Fruit fly (Drosophila melanogaster) whole organism, embryonic: ENCODE results near the gene ps.
A peak's percentile ranks its signal among the peaks of the same experiment; 100 is the strongest.

Experiments used
- Abd-B ChIP-seq: fragments of 200-800 bp; sonication (Bioruptor generic); optimal IDR thresholded peaks from 2 replicates; lab custom pipeline; 2018; ENCODE audit warnings: missing biosample characterization, mild to moderate bottlenecking, missing genetic modification characterization, moderate library complexity
- Atf6 ChIP-seq: fragments of 200-800 bp; sonication (Bioruptor generic); IDR thresholded peaks from 2 replicates; pipeline ENCODE4 v1.3.6; 2022; ENCODE audit warnings: missing biosample characterization, missing genetic modification characterization
- B-H2 ChIP-seq: fragments of 200-800 bp; sonication (Bioruptor generic); optimal IDR thresholded peaks from 2 replicates; lab custom pipeline; 2018; ENCODE audit warnings: missing biosample characterization, mild to moderate bottlenecking, missing genetic modification characterization
- BEAF-32 ChIP-seq: fragments of 200-800 bp; sonication (Bioruptor generic); optimal IDR thresholded peaks from 3 replicates; lab custom pipeline; 2017; ENCODE audit warnings: missing biosample characterization, missing genetic modification characterization, mild to moderate bottlenecking, moderate library complexity, missing genetic modification reagents
- CG10267 ChIP-seq: fragments of 200-800 bp; sonication (Bioruptor generic); optimal IDR thresholded peaks from 2 replicates; lab custom pipeline; 2018; ENCODE audit warnings: missing biosample characterization, mild to moderate bottlenecking, missing genetic modification characterization, moderate library complexity
- CG11504 ChIP-seq: fragments of 200-800 bp; sonication (Bioruptor generic); optimal IDR thresholded peaks from 3 replicates; lab custom pipeline; 2019; ENCODE audit warnings: missing biosample characterization, mild to moderate bottlenecking, missing genetic modification characterization, moderate library complexity
- CG11695 ChIP-seq: fragments of 200-800 bp; sonication (Bioruptor generic); IDR thresholded peaks from 3 replicates; pipeline ENCODE4 v1.3.6; 2022; ENCODE audit warnings: missing biosample characterization, missing genetic modification characterization
- CG12391 ChIP-seq: fragments of 200-800 bp; sonication (Bioruptor generic); optimal IDR thresholded peaks from 3 replicates; lab custom pipeline; 2018; ENCODE audit warnings: missing biosample characterization, mild to moderate bottlenecking, missing genetic modification characterization, moderate library complexity
- CG13894 ChIP-seq: fragments of 200-800 bp; sonication (Bioruptor generic); optimal IDR thresholded peaks from 3 replicates; lab custom pipeline; 2018; ENCODE audit warnings: missing biosample characterization, mild to moderate bottlenecking, missing genetic modification characterization, moderate library complexity
- CG15073 ChIP-seq: fragments of 200-800 bp; sonication (Bioruptor generic); optimal IDR thresholded peaks from 2 replicates; lab custom pipeline; 2016; ENCODE audit warnings: missing biosample characterization, missing genetic modification characterization
- CG16813 ChIP-seq: fragments of 200-800 bp; sonication (Bioruptor generic); IDR thresholded peaks from 3 replicates; pipeline ENCODE4 v1.3.6; 2022; ENCODE audit warnings: missing biosample characterization, missing genetic modification characterization; ENCODE audit not compliant: partially characterized antibody
- CG18262 ChIP-seq: fragments of 200-800 bp; optimal IDR thresholded peaks from 3 replicates; lab custom pipeline; 2019; ENCODE audit warnings: missing biosample characterization, mild to moderate bottlenecking, missing genetic modification characterization, moderate library complexity
- CG1832 ChIP-seq: fragments of 200-800 bp; sonication (Bioruptor generic); optimal IDR thresholded peaks from 2 replicates; lab custom pipeline; 2017; ENCODE audit warnings: missing biosample characterization, mild to moderate bottlenecking, missing genetic modification characterization, inconsistent platforms
- CG18619 ChIP-seq: fragments of 200-800 bp; sonication (Bioruptor generic); optimal IDR thresholded peaks from 3 replicates; lab custom pipeline; 2017; ENCODE audit warnings: missing biosample characterization, mild to moderate bottlenecking, missing genetic modification characterization
- CG2889 ChIP-seq: fragments of 200-800 bp; sonication (Bioruptor generic); IDR thresholded peaks from 3 replicates; pipeline ENCODE4 v1.3.6; 2022; ENCODE audit warnings: missing biosample characterization, missing genetic modification characterization
- CG30403 ChIP-seq: fragments of 200-800 bp; sonication (Bioruptor generic); optimal IDR thresholded peaks from 3 replicates; lab custom pipeline; 2016; ENCODE audit warnings: missing biosample characterization, missing genetic modification characterization
- CG3163 ChIP-seq: fragments of 200-800 bp; sonication (Bioruptor generic); optimal IDR thresholded peaks from 3 replicates; lab custom pipeline; 2016; ENCODE audit warnings: missing biosample characterization, missing genetic modification characterization
- CG32532 ChIP-seq: fragments of 200-800 bp; sonication (Bioruptor generic); IDR thresholded peaks from 2 replicates; pipeline ENCODE4 v1.3.6; 2022; ENCODE audit warnings: missing biosample characterization, missing genetic modification characterization
- CG32772 ChIP-seq: fragments of 200-800 bp; sonication (Bioruptor generic); IDR thresholded peaks from 2 replicates; pipeline ENCODE4 v1.3.6; 2022; ENCODE audit warnings: missing biosample characterization, missing genetic modification characterization
- CG34224 ChIP-seq: fragments of 200-800 bp; sonication (Bioruptor generic); IDR thresholded peaks from 3 replicates; pipeline ENCODE4 v1.3.6; 2022; ENCODE audit warnings: missing biosample characterization, missing genetic modification characterization; ENCODE audit not compliant: partially characterized antibody
- CG6254 ChIP-seq: fragments of 200-800 bp; sonication (Bioruptor generic); optimal IDR thresholded peaks from 3 replicates; lab custom pipeline; 2017; ENCODE audit warnings: mild to moderate bottlenecking, missing biosample characterization, missing genetic modification reagents, missing genetic modification characterization
- CG9727 ChIP-seq: fragments of 200-800 bp; sonication (Bioruptor generic); optimal IDR thresholded peaks from 3 replicates; lab custom pipeline; 2017; ENCODE audit warnings: missing biosample characterization, mild to moderate bottlenecking, missing genetic modification characterization
- CkIIα-i1 ChIP-seq: fragments of 200-800 bp; sonication (Bioruptor generic); IDR thresholded peaks from 2 replicates; pipeline ENCODE4 v1.3.6; 2022; ENCODE audit warnings: missing biosample characterization, missing genetic modification characterization
- D ChIP-seq, 2 experiments: fragments of 200-800 bp in 1 of 2; fragments of >200 bp in 1 of 2; sonication (Bioruptor generic) in 1 of 2; optimal IDR thresholded peaks; 2 replicates in 1 of 2; 3 replicates in 1 of 2; lab custom pipeline; 2017; ENCODE audit warnings: mild to moderate bottlenecking in 1 of 2, missing biosample characterization in 1 of 2, missing genetic modification characterization in 1 of 2, missing genetic modification reagents in 1 of 2
- Fer1 ChIP-seq: fragments of 200-800 bp; sonication (Bioruptor generic); optimal IDR thresholded peaks from 2 replicates; lab custom pipeline; 2017; ENCODE audit warnings: missing biosample characterization, mild to moderate bottlenecking, missing genetic modification characterization
- Fer2 ChIP-seq: fragments of 200-800 bp; sonication (Bioruptor generic); optimal IDR thresholded peaks from 2 replicates; lab custom pipeline; 2018; ENCODE audit warnings: missing biosample characterization, mild to moderate bottlenecking, missing genetic modification characterization, moderate library complexity
- Hey ChIP-seq: fragments of 200-800 bp; sonication (Bioruptor generic); optimal IDR thresholded peaks from 3 replicates; lab custom pipeline; 2018; ENCODE audit warnings: missing biosample characterization, mild to moderate bottlenecking, missing genetic modification characterization
- Hsf ChIP-seq: fragments of 200-800 bp; sonication (Bioruptor generic); optimal IDR thresholded peaks from 3 replicates; lab custom pipeline; 2016; ENCODE audit warnings: missing biosample characterization, missing genetic modification characterization
- MESR4 ChIP-seq: fragments of 200-800 bp; sonication (Bioruptor generic); optimal IDR thresholded peaks from 2 replicates; lab custom pipeline; 2018; ENCODE audit warnings: missing biosample characterization, mild to moderate bottlenecking, missing genetic modification characterization, moderate library complexity
- Max ChIP-seq: fragments of 200-800 bp; sonication (Bioruptor generic); optimal IDR thresholded peaks from 2 replicates; lab custom pipeline; 2016; ENCODE audit warnings: missing biosample characterization, mild to moderate bottlenecking, missing genetic modification characterization
- Oaz ChIP-seq: fragments of 200-800 bp; sonication (Bioruptor generic); IDR thresholded peaks from 2 replicates; pipeline ENCODE4 v1.3.6; 2022; ENCODE audit warnings: missing biosample characterization, missing genetic modification characterization
- Scr ChIP-seq: fragments of 200-800 bp; sonication (Bioruptor generic); IDR thresholded peaks from 2 replicates; pipeline ENCODE4 v1.3.6; 2022; ENCODE audit warnings: missing biosample characterization, missing genetic modification characterization; ENCODE audit not compliant: partially characterized antibody
- YL-1 ChIP-seq: fragments of 200-800 bp; sonication (Bioruptor generic); optimal IDR thresholded peaks from 3 replicates; lab custom pipeline; 2017; ENCODE audit warnings: missing biosample characterization, mild to moderate bottlenecking, missing genetic modification characterization
- crp ChIP-seq, 2 experiments: fragments of 200-800 bp; sonication (Bioruptor generic); optimal IDR thresholded peaks; 2 replicates in 1 of 2; 3 replicates in 1 of 2; lab custom pipeline; 2017; ENCODE audit warnings: missing biosample characterization in 2 of 2, missing genetic modification characterization in 2 of 2, mild to moderate bottlenecking in 1 of 2, moderate library complexity in 1 of 2
- dimm ChIP-seq: fragments of 200-800 bp; sonication (Bioruptor generic); IDR thresholded peaks from 2 replicates; pipeline ENCODE4 v1.3.6; 2022; ENCODE audit warnings: missing biosample characterization, missing genetic modification characterization
- eyg ChIP-seq: fragments of 200-800 bp; sonication (Bioruptor generic); optimal IDR thresholded peaks from 3 replicates; lab custom pipeline; 2016; ENCODE audit warnings: missing biosample characterization, missing genetic modification characterization
- gt ChIP-seq: fragments of 200-800 bp; sonication (Bioruptor generic); IDR thresholded peaks from 2 replicates; pipeline ENCODE4 v1.3.6; 2022; ENCODE audit warnings: missing biosample characterization, missing genetic modification characterization
- lilli ChIP-seq: fragments of 200-800 bp; sonication (Bioruptor generic); optimal IDR thresholded peaks from 3 replicates; lab custom pipeline; 2016; ENCODE audit warnings: missing biosample characterization, missing genetic modification characterization
- lmd ChIP-seq: fragments of 200-800 bp; sonication (Bioruptor generic); IDR thresholded peaks from 2 replicates; pipeline ENCODE4 v1.3.6; 2022; ENCODE audit warnings: missing biosample characterization, missing genetic modification characterization
- onecut ChIP-seq: fragments of 200-800 bp; sonication (Bioruptor generic); IDR thresholded peaks from 2 replicates; pipeline ENCODE4 v1.3.6; 2022; ENCODE audit warnings: missing biosample characterization, missing genetic modification characterization
- run ChIP-seq: fragments of 200-800 bp; sonication (Bioruptor generic); optimal IDR thresholded peaks from 3 replicates; lab custom pipeline; 2018; ENCODE audit warnings: missing biosample characterization, mild to moderate bottlenecking, missing genetic modification characterization
- shn ChIP-seq: fragments of 200-800 bp; sonication (Bioruptor generic); optimal IDR thresholded peaks from 3 replicates; lab custom pipeline; 2016; ENCODE audit warnings: missing biosample characterization, missing genetic modification characterization
- sima ChIP-seq: fragments of 200-800 bp; sonication (Bioruptor generic); optimal IDR thresholded peaks from 2 replicates; lab custom pipeline; 2016; ENCODE audit warnings: missing biosample characterization, missing genetic modification characterization
- slp2 ChIP-seq: fragments of 200-800 bp; sonication (Bioruptor generic); optimal IDR thresholded peaks from 2 replicates; lab custom pipeline; 2016; ENCODE audit warnings: missing biosample characterization, missing genetic modification characterization
- so ChIP-seq: fragments of 200-800 bp; sonication (Bioruptor generic); IDR thresholded peaks from 3 replicates; pipeline ENCODE4 v1.3.6; 2022; ENCODE audit warnings: missing biosample characterization, missing genetic modification characterization
- stc ChIP-seq: fragments of 200-800 bp; sonication (Bioruptor generic); IDR thresholded peaks from 2 replicates; pipeline ENCODE4 v1.3.6; 2022; ENCODE audit warnings: missing biosample characterization, missing genetic modification characterization
- tap ChIP-seq: fragments of 200-800 bp; optimal IDR thresholded peaks from 3 replicates; lab custom pipeline; 2019; ENCODE audit warnings: missing biosample characterization, mild to moderate bottlenecking, missing genetic modification characterization, moderate library complexity
- toy ChIP-seq: fragments of 200-800 bp; sonication (Bioruptor generic); IDR thresholded peaks from 2 replicates; pipeline ENCODE4 v1.3.6; 2022; ENCODE audit warnings: missing biosample characterization, missing genetic modification characterization
- twi ChIP-seq: fragments of 200-800 bp; optimal IDR thresholded peaks from 2 replicates; lab custom pipeline; 2019; ENCODE audit warnings: missing biosample characterization, mild to moderate bottlenecking, missing genetic modification characterization, moderate library complexity
- unpg ChIP-seq: fragments of 200-800 bp; sonication (Bioruptor generic); optimal IDR thresholded peaks from 3 replicates; lab custom pipeline; 2018; ENCODE audit warnings: missing biosample characterization, mild to moderate bottlenecking, missing genetic modification characterization, moderate library complexity

Gene ps

dm6 chr3R:9393542-9394025 lies 24.2 kb upstream of the ps start (continued):
- TF ChIP-seq CG32772 (GFP tag; lab: Robert Waterston, UW): peak; percentile 49; the same call in 1 of the 2 replicates
- TF ChIP-seq onecut (GFP tag; lab: Robert Waterston, UW): peak; percentile 74
- no peak for TF ChIP-seq run (tag; lab: Kevin White, UChicago)
- TF ChIP-seq lilli: no peak
- TF ChIP-seq Oaz (GFP tag; lab: Robert Waterston, UW): no peak
- no peak for TF ChIP-seq CG2889
- TF ChIP-seq crp (GFP tag; optimal IDR thresholded peaks at IDR 0.05; lab: Kevin White, UChicago): no peak
- peak; percentile 26 for TF ChIP-seq Max (GFP tag; lab: Kevin White, UChicago)
- TF ChIP-seq tap (tag; lab: Kevin White, UChicago): peak; percentile 64
- TF ChIP-seq lmd (GFP tag; lab: Robert Waterston, UW): peak; percentile 64
- TF ChIP-seq Atf6 (GFP tag; lab: Robert Waterston, UW): peak; percentile 67
- TF ChIP-seq CkIIα-i1 (GFP tag; lab: Robert Waterston, UW): no peak
- no peak for TF ChIP-seq dimm (GFP tag; lab: Robert Waterston, UW)
- peak; percentile 59 for TF ChIP-seq CG30403
- TF ChIP-seq CG11695 (GFP tag; lab: Robert Waterston, UW): peak; percentile 65; the same call in 2 of the 3 replicates
- TF ChIP-seq CG6254: peak; percentile 77
- TF ChIP-seq Fer2 (tag; lab: Kevin White, UChicago): peak; percentile 47
- TF ChIP-seq Fer1 (GFP tag; lab: Kevin White, UChicago): peak; percentile 70
- TF ChIP-seq toy: no peak
- TF ChIP-seq CG12391 (tag; lab: Kevin White, UChicago): peak; percentile 81
- TF ChIP-seq CG18262 (tag; lab: Kevin White, UChicago): peak; percentile 87
- no peak for TF ChIP-seq CG34224
- TF ChIP-seq Scr (GFP tag; lab: Robert Waterston, UW): no peak
- peak; percentile 76 for TF ChIP-seq twi (tag; lab: Kevin White, UChicago)
- TF ChIP-seq stc (GFP tag; lab: Robert Waterston, UW): peak; percentile 53; the same call in 1 of the 2 replicates
- TF ChIP-seq CG15073 (GFP tag; lab: Kevin White, UChicago): peak; percentile 13
- no peak for TF ChIP-seq D (optimal IDR thresholded peaks at IDR 0.05; lab: Kevin White, UChicago)
- TF ChIP-seq D (GFP tag; optimal IDR thresholded peaks at IDR 0.05; lab: Kevin White, UChicago): peak; percentile 80
- TF ChIP-seq CG1832 (GFP tag; lab: Kevin White, UChicago): no peak
- TF ChIP-seq Abd-B (GFP tag; lab: Kevin White, UChicago): peak; percentile 28
- TF ChIP-seq CG11504 (tag; lab: Kevin White, UChicago): peak; percentile 60
- TF ChIP-seq Hey: peak; percentile 48
- TF ChIP-seq CG18619 (GFP tag; lab: Kevin White, UChicago): peak; percentile 77
- TF ChIP-seq slp2: peak; percentile 5
- TF ChIP-seq B-H2 (GFP tag; lab: Kevin White, UChicago): no peak
- peak; percentile 38 for TF ChIP-seq shn
- peak; percentile 80 for TF ChIP-seq so
- TF ChIP-seq BEAF-32 (GFP tag; lab: Kevin White, UChicago): no peak
- peak; percentile 82 for TF ChIP-seq CG9727 (GFP tag; lab: Kevin White, UChicago)
- TF ChIP-seq eyg (GFP tag; lab: Kevin White, UChicago): no peak
- TF ChIP-seq YL-1 (GFP tag; lab: Kevin White, UChicago): peak; percentile 54
- no peak for TF ChIP-seq sima (GFP tag; lab: Kevin White, UChicago)
- TF ChIP-seq CG3163: no peak
- peak; percentile 25 for TF ChIP-seq MESR4 (GFP tag; lab: Kevin White, UChicago)
- peak; percentile 56; the same call in 1 of the 2 replicates for TF ChIP-seq CG32532
- no peak for TF ChIP-seq CG13894
- peak; percentile 65 for TF ChIP-seq CG10267 (tag; lab: Kevin White, UChicago)
- peak; percentile 79 for TF ChIP-seq unpg (GFP tag; lab: Kevin White, UChicago)
- peak; percentile 49 for TF ChIP-seq Hsf (GFP tag; lab: Kevin White, UChicago)
- TF ChIP-seq gt (GFP tag; lab: Robert Waterston, UW): no peak
- TF ChIP-seq CG16813 (GFP tag; lab: Robert Waterston, UW): no peak
